Fruit fly (Drosophila melanogaster): ENCODE data around the gene Polr2C.
A peak's percentile ranks its signal among the peaks of the same experiment; 100 is the strongest.

Polr2C gene

DNA sequence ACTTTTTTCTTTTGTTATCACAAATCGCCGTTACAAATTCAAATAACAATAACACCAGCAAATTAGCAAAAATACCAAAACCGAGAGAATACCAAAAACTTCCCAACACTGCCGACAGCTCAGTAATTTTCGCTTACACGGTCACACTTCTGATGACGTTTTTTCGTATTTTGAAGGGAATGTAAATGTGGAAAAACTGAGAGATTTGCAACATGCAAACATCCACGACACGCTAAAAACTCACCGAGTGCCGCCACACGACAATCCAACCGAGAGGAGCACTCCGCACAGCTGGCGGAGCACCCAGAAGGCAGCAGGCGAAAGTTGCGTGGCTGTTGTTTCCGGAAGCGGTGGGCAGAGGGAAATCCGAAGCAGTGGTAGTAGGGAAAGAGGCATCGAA, 39.7 kb upstream of the Polr2C start, which contains the start of gene Sec71 (continued):
- TF ChIP-seq CG17568 (GFP tag; optimal IDR thresholded peaks at IDR 0.05) (no peak), gfzf (GFP tag; optimal IDR thresholded peaks at IDR 0.05) (peak; percentile 89), CG16863 (GFP tag; optimal IDR thresholded peaks at IDR 0.05) (peak; percentile 3), CG6272 (GFP tag; IDR thresholded peaks at IDR 0.05) (no peak), Med (GFP tag) (peak; percentile 85)

DNA sequence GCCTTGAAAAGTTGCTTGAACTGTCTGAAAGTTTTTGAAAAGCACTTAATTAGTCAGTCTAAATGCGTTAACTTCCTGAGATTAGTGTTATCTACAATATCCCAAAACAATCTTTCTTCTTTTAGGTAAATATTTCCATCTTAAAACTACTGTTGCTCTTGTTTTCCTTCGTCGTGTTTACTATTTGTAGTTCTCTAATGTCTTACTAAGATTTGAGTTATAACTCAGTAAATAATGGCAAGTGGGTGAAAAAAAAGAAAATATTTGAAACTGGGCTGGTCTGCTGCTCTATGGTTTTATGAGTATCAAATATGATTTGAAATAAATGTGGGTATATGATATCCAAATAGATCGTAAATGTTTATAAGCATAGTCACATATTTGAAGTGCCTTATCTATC, 32.0 kb upstream of the Polr2C start:
- TF ChIP-seq CG7987 (GFP tag; optimal IDR thresholded peaks at IDR 0.05) (peak; percentile 15), CG2712 (tag; optimal IDR thresholded peaks at IDR 0.05) (no peak), CG17359 (tag; optimal IDR thresholded peaks at IDR 0.05) (peak; percentile 50), CG12391 (tag; optimal IDR thresholded peaks at IDR 0.05) (no peak), Dip2 (GFP tag; IDR thresholded peaks at IDR 0.05) (no peak), hth (optimal IDR thresholded peaks at IDR 0.05) (no peak), mam (GFP tag; optimal IDR thresholded peaks at IDR 0.05) (no peak), Dad (GFP tag; optimal IDR thresholded peaks at IDR 0.05) (no peak), E2f2 (GFP tag; IDR thresholded peaks at IDR 0.05) (no peak), Fer1 (GFP tag; optimal IDR thresholded peaks at IDR 0.05) (peak; percentile 35), CG5245 (GFP tag; optimal IDR thresholded peaks at IDR 0.05) (no peak), Ptx1 (GFP tag; IDR thresholded peaks at IDR 0.05) (no peak), ham (GFP tag; IDR thresholded peaks at IDR 0.05) (no peak), sr (GFP tag; IDR thresholded peaks at IDR 0.05) (no peak), ATbp (GFP tag; optimal IDR thresholded peaks at IDR 0.05) (peak; percentile 76), CrebB (tag; optimal IDR thresholded peaks at IDR 0.05) (peak; percentile 54), GATAe (GFP tag; conservative IDR thresholded peaks at IDR 0.05) (no peak), gce (GFP tag; IDR thresholded peaks at IDR 0.05) (no peak), CG4707 (GFP tag; optimal IDR thresholded peaks at IDR 0.05) (no peak), CG8388 (GFP tag; optimal IDR thresholded peaks at IDR 0.05) (no peak), CG13424 (tag; optimal IDR thresholded peaks at IDR 0.05) (peak; percentile 27), CG31365 (tag; optimal IDR thresholded peaks at IDR 0.05) (peak; percentile 13), ap (GFP tag; IDR thresholded peaks at IDR 0.05) (no peak), CG1233 (GFP tag; optimal IDR thresholded peaks at IDR 0.05) (peak; percentile 11), D (optimal IDR thresholded peaks at IDR 0.05) (no peak), D (GFP tag; optimal IDR thresholded peaks at IDR 0.05) (no peak), CG17385 (GFP tag; optimal IDR thresholded peaks at IDR 0.05) (peak; percentile 12), CG13296 (GFP tag; optimal IDR thresholded peaks at IDR 0.05) (peak; percentile 8), Atf3 (GFP tag; optimal IDR thresholded peaks at IDR 0.05) (no peak), CG13287 (GFP tag; IDR thresholded peaks at IDR 0.05; ENCODE audit: partially characterized antibody) (no peak), B-H1 (GFP tag; IDR thresholded peaks at IDR 0.05) (no peak), da (GFP tag; optimal IDR thresholded peaks at IDR 0.05) (no peak), CG42726 (GFP tag; IDR thresholded peaks at IDR 0.05; ENCODE audit: partially characterized antibody) (no peak), wdn (GFP tag; IDR thresholded peaks at IDR 0.05) (no peak), CG10959 (GFP tag; IDR thresholded peaks at IDR 0.05) (no peak), CG11456 (GFP tag; IDR thresholded peaks at IDR 0.05) (no peak), CG18764 (GFP tag; optimal IDR thresholded peaks at IDR 0.05) (no peak), otp (GFP tag; IDR thresholded peaks at IDR 0.05) (no peak), wek (GFP tag; optimal IDR thresholded peaks at IDR 0.05) (peak; percentile 8), CG3407 (GFP tag; optimal IDR thresholded peaks at IDR 0.05) (peak; percentile 21), scrt (GFP tag; optimal IDR thresholded peaks at IDR 0.05) (no peak), Gug (GFP tag; IDR thresholded peaks at IDR 0.05) (no peak), CG18599 (GFP tag; optimal IDR thresholded peaks at IDR 0.05) (peak; percentile 23), ash1 (GFP tag; optimal IDR thresholded peaks at IDR 0.05) (no peak), bigmax (GFP tag; optimal IDR thresholded peaks at IDR 0.05) (no peak), Neu2 (GFP tag; optimal IDR thresholded peaks at IDR 0.05; ENCODE audit: borderline replicate concordance) (no peak)

Data from whole organism, embryonic.